Worm (Caenorhabditis elegans): ENCODE measurements around the gene tth-1.

- no peak for TF ChIP-seq zag-1 (tag; optimal IDR thresholded peaks at IDR 0.05)
- TF ChIP-seq egl-27 (tag; optimal IDR thresholded peaks at IDR 0.05), result no peak
- no peak for TF ChIP-seq alr-1 (tag; optimal IDR thresholded peaks at IDR 0.05)
- no peak for TF ChIP-seq unc-39 (tag; optimal IDR thresholded peaks at IDR 0.05)
- TF ChIP-seq unc-62 (GFP tag; optimal IDR thresholded peaks at IDR 0.05), result no peak
- no peak for TF ChIP-seq ztf-4 (tag; optimal IDR thresholded peaks at IDR 0.05)
- no peak for TF ChIP-seq R02D3.7 (tag; optimal IDR thresholded peaks at IDR 0.05)
- no peak for TF ChIP-seq nhr-6 (tag; optimal IDR thresholded peaks at IDR 0.05)
- no peak for TF ChIP-seq nhr-25 (tag; optimal IDR thresholded peaks at IDR 0.05)
- TF ChIP-seq ceh-82 (tag; optimal IDR thresholded peaks at IDR 0.05), result no peak
- no peak for TF ChIP-seq dmd-4 (tag; optimal IDR thresholded peaks at IDR 0.05)
- no peak for TF ChIP-seq gmeb-1 (tag; optimal IDR thresholded peaks at IDR 0.05)
- TF ChIP-seq ama-1 (optimal IDR thresholded peaks at IDR 0.05), result no peak
These were observed 40.4 kb upstream of the tth-1 start for ce11 chrX:8463889-8464444.

Measured in whole organism, L2 larva.